Fruit fly (Drosophila melanogaster) whole organism, adult: ENCODE results near the gene CG8560.

Experiments
- CG7101 ChIP-seq: fragments of 200-800 bp; sonication (Bioruptor generic); optimal IDR thresholded peaks from 2 replicates; lab custom pipeline; 2018; ENCODE audit warnings: missing biosample characterization, mild to moderate bottlenecking, missing genetic modification characterization, moderate library complexity
- pad ChIP-seq: fragments of 200-800 bp; sonication (Bioruptor generic); optimal IDR thresholded peaks from 3 replicates; lab custom pipeline; 2017; ENCODE audit warnings: missing biosample characterization, missing genetic modification characterization, mild to moderate bottlenecking, moderate library complexity, missing genetic modification reagents
- toe ChIP-seq: fragments of 200-800 bp; sonication (Bioruptor generic); optimal IDR thresholded peaks from 2 replicates; lab custom pipeline; 2016; ENCODE audit warnings: missing biosample characterization, missing genetic modification characterization

dm6 chr3L:7422578-7422977 lies 18.6 kb upstream of the CG8560 start:
- no peak for TF ChIP-seq pad (GFP tag; lab: Kevin White, UChicago)
- no peak for TF ChIP-seq CG7101 (tag; lab: Kevin White, UChicago)
- no peak for TF ChIP-seq toe (GFP tag; lab: Kevin White, UChicago)
